Worm (Caenorhabditis elegans): Measurements from ENCODE around the gene Y73C8C.8.
"Not testable (repeated sequence)": the region's sequence is repeated elsewhere in the genome, so short reads cannot be mapped to it uniquely, and the experiment has no call there.

- not testable (repeated sequence) for TF ChIP-seq ama-1 (optimal IDR thresholded peaks at IDR 0.05); ceh-9 (tag; optimal IDR thresholded peaks at IDR 0.05); ceh-16 (tag; optimal IDR thresholded peaks at IDR 0.05); ZK546.5 (tag; optimal IDR thresholded peaks at IDR 0.05); nhr-77 (tag; optimal IDR thresholded peaks at IDR 0.05); nhr-12 (tag; optimal IDR thresholded peaks at IDR 0.05); ztf-11 (tag; optimal IDR thresholded peaks at IDR 0.05)
Measured at ce11 chrV:3064418-3064817, 49.2 kb downstream of the Y73C8C.8 start, which contains the start of gene srt-16.
